Fruit fly (Drosophila melanogaster) whole organism, wandering third instar larva: Measurements from ENCODE around the gene CG3638.

ENCODE experiments used
- Dfd ChIP-seq: fragments of >200 bp; optimal IDR thresholded peaks from 2 replicates; lab custom pipeline; 2017; ENCODE audit warnings: missing biosample characterization, missing genetic modification characterization
- Jra ChIP-seq: sonication (Bioruptor generic); optimal IDR thresholded peaks from 2 replicates; lab custom pipeline; 2016; ENCODE audit warnings: missing biosample characterization, missing genetic modification characterization
- Sp1 ChIP-seq: fragments of 200-800 bp; sonication (Bioruptor generic); optimal IDR thresholded peaks from 3 replicates; lab custom pipeline; 2019; ENCODE audit warnings: missing biosample characterization, mild to moderate bottlenecking, missing genetic modification characterization, moderate library complexity
- Vsx2 ChIP-seq: fragments of 200-300, 225-300 bp; sonication (Bioruptor generic); optimal IDR thresholded peaks from 2 replicates; lab custom pipeline; 2018; ENCODE audit warnings: missing biosample characterization, missing genetic modification characterization; ENCODE audit not compliant: partially characterized antibody
- psq ChIP-seq: fragments of 200-800 bp; sonication (Bioruptor generic); optimal IDR thresholded peaks from 3 replicates; lab custom pipeline; 2017; ENCODE audit warnings: missing biosample characterization, mild to moderate bottlenecking, missing genetic modification characterization, moderate library complexity
- tai ChIP-seq: sonication (Bioruptor generic); optimal IDR thresholded peaks from 2 replicates; lab custom pipeline; 2016; ENCODE audit warnings: missing biosample characterization, missing genetic modification characterization
- woc ChIP-seq: sonication (Bioruptor generic); optimal IDR thresholded peaks from 2 replicates; lab custom pipeline; 2016; ENCODE audit warnings: missing biosample characterization, mild to moderate bottlenecking, missing genetic modification characterization

dm6 chrX:1232533-1233212 lies 3.8 kb downstream of the CG3638 start:
- TF ChIP-seq Jra (GFP tag; lab: Kevin White, UChicago) (no peak), Sp1 (no peak), Vsx2 (GFP tag; lab: Kevin White, UChicago) (no peak), Dfd (no peak), psq (GFP tag; lab: Kevin White, UChicago) (peak; percentile 21), woc (GFP tag; lab: Kevin White, UChicago) (no peak), tai (GFP tag; lab: Kevin White, UChicago) (no peak)
